Fruit fly (Drosophila melanogaster) whole organism, embryonic: ENCODE data around the gene CG1738.
A peak's percentile ranks its signal among the peaks of the same experiment; 100 is the strongest.

Experiments
- Atf3 ChIP-seq: fragments of 200-800 bp; sonication (Bioruptor generic); optimal IDR thresholded peaks from 3 replicates; lab custom pipeline; 2016; ENCODE audit warnings: missing biosample characterization, missing genetic modification characterization
- Awh ChIP-seq: fragments of 200-800 bp; sonication (Bioruptor generic); IDR thresholded peaks from 2 replicates; pipeline ENCODE4, ENCODE4 v1.3.6; 2022; ENCODE audit warnings: missing biosample characterization, missing genetic modification characterization
- CG10274 ChIP-seq: fragments of 200-800 bp; sonication (Bioruptor generic); optimal IDR thresholded peaks from 3 replicates; lab custom pipeline; 2017; ENCODE audit warnings: missing biosample characterization, mild to moderate bottlenecking, missing genetic modification characterization
- CG10462 ChIP-seq: fragments of 200-800 bp; sonication (Bioruptor generic); optimal IDR thresholded peaks from 2 replicates; lab custom pipeline; 2016; ENCODE audit warnings: missing biosample characterization, missing genetic modification characterization
- CG10565 ChIP-seq: fragments of 200-800 bp; sonication (Bioruptor generic); optimal IDR thresholded peaks from 3 replicates; lab custom pipeline; 2016; ENCODE audit warnings: missing biosample characterization, mild to moderate bottlenecking, missing genetic modification characterization
- CG11247 ChIP-seq: fragments of 200-800 bp; sonication (Bioruptor generic); IDR thresholded peaks from 2 replicates; pipeline ENCODE4 v1.3.6; 2022; ENCODE audit warnings: missing biosample characterization, missing genetic modification characterization
- CG11560 ChIP-seq: fragments of 200-800 bp; sonication (Bioruptor generic); IDR thresholded peaks from 3 replicates; pipeline ENCODE4 v1.3.6; 2022; ENCODE audit warnings: missing biosample characterization, missing genetic modification characterization
- CG11695 ChIP-seq: fragments of 200-800 bp; sonication (Bioruptor generic); IDR thresholded peaks from 3 replicates; pipeline ENCODE4 v1.3.6; 2022; ENCODE audit warnings: missing biosample characterization, missing genetic modification characterization
- CG11696 ChIP-seq: fragments of 200-800 bp; sonication (Bioruptor generic); IDR thresholded peaks from 2 replicates; pipeline ENCODE4 v1.3.6; 2022; ENCODE audit warnings: missing biosample characterization, missing genetic modification characterization
- CG13287 ChIP-seq: fragments of 200-800 bp; sonication (Bioruptor generic); IDR thresholded peaks from 2 replicates; pipeline ENCODE4 v1.3.6; 2022; ENCODE audit warnings: missing biosample characterization, missing genetic modification characterization; ENCODE audit not compliant: partially characterized antibody
- CG14441 ChIP-seq: fragments of 200-800 bp; sonication (Bioruptor generic); IDR thresholded peaks from 2 replicates; pipeline ENCODE4 v1.3.6; 2022; ENCODE audit warnings: missing biosample characterization, missing genetic modification characterization
- CG15514 ChIP-seq: fragments of 200-800 bp; sonication (Bioruptor generic); optimal IDR thresholded peaks from 3 replicates; lab custom pipeline; 2017; ENCODE audit warnings: missing biosample characterization, missing genetic modification characterization, mild to moderate bottlenecking, moderate library complexity, missing genetic modification reagents
- CG17328 ChIP-seq: fragments of 200-800 bp; sonication (Bioruptor generic); IDR thresholded peaks from 2 replicates; pipeline ENCODE4 v1.3.6; 2022; ENCODE audit warnings: missing biosample characterization, missing genetic modification characterization
- CG17829 ChIP-seq: fragments of 200-800 bp; optimal IDR thresholded peaks from 2 replicates; lab custom pipeline; 2019; ENCODE audit warnings: missing biosample characterization, mild to moderate bottlenecking, missing genetic modification characterization, moderate library complexity
- CG17912 ChIP-seq: fragments of 200-800 bp; sonication (Bioruptor generic); optimal IDR thresholded peaks from 2 replicates; lab custom pipeline; 2018; ENCODE audit warnings: missing biosample characterization, mild to moderate bottlenecking, missing genetic modification characterization
- CG31224 ChIP-seq: fragments of 200-800 bp; sonication (Bioruptor generic); IDR thresholded peaks from 2 replicates; pipeline ENCODE4 v1.3.6; 2022; ENCODE audit warnings: missing biosample characterization, missing genetic modification characterization
- CG33557 ChIP-seq: fragments of 200-800 bp; sonication (Bioruptor generic); optimal IDR thresholded peaks from 2 replicates; lab custom pipeline; 2019; ENCODE audit warnings: missing biosample characterization, mild to moderate bottlenecking, missing genetic modification characterization, moderate library complexity
- CG3847 ChIP-seq: fragments of 200-800 bp; sonication (Bioruptor generic); IDR thresholded peaks from 2 replicates; pipeline ENCODE4 v1.3.6; 2022; ENCODE audit warnings: missing biosample characterization, missing genetic modification characterization
- CG42726 ChIP-seq: fragments of 200-800 bp; sonication (Bioruptor generic); IDR thresholded peaks from 2 replicates; pipeline ENCODE4 v1.3.6; 2022; ENCODE audit warnings: missing biosample characterization, missing genetic modification characterization; ENCODE audit not compliant: partially characterized antibody
- CG4360 ChIP-seq: fragments of 200-800 bp; sonication (Bioruptor generic); IDR thresholded peaks from 2 replicates; pipeline ENCODE4 v1.3.6; 2022; ENCODE audit warnings: missing biosample characterization, missing genetic modification characterization
- CG4424 ChIP-seq: fragments of 200-800 bp; sonication (Bioruptor generic); optimal IDR thresholded peaks from 3 replicates; lab custom pipeline; 2016; ENCODE audit warnings: missing biosample characterization, missing genetic modification characterization
- CG4730 ChIP-seq: fragments of 200-800 bp; sonication (Bioruptor generic); IDR thresholded peaks from 2 replicates; pipeline ENCODE4 v1.3.6; 2022; ENCODE audit warnings: missing biosample characterization, missing genetic modification characterization
- CG6254 ChIP-seq: fragments of 200-800 bp; sonication (Bioruptor generic); optimal IDR thresholded peaks from 3 replicates; lab custom pipeline; 2017; ENCODE audit warnings: mild to moderate bottlenecking, missing biosample characterization, missing genetic modification reagents, missing genetic modification characterization
- CG9215 ChIP-seq: fragments of 200-800 bp; sonication (Bioruptor generic); IDR thresholded peaks from 2 replicates; pipeline ENCODE4 v1.3.6; 2022; ENCODE audit warnings: missing biosample characterization, missing genetic modification characterization
- CrebB ChIP-seq: fragments of 200-800 bp; sonication (Bioruptor generic); optimal IDR thresholded peaks from 3 replicates; lab custom pipeline; 2018; ENCODE audit warnings: missing biosample characterization, mild to moderate bottlenecking, missing genetic modification characterization
- Dbx ChIP-seq: fragments of 200-800 bp; sonication (Bioruptor generic); IDR thresholded peaks from 3 replicates; pipeline ENCODE4 v1.3.6; 2022; ENCODE audit warnings: missing biosample characterization, missing genetic modification characterization
- Dip3 ChIP-seq: fragments of 200-800 bp; sonication (Bioruptor generic); optimal IDR thresholded peaks from 3 replicates; lab custom pipeline; 2016; ENCODE audit warnings: missing biosample characterization, missing genetic modification characterization
- GATAe ChIP-seq: fragments of 200-800 bp; sonication (Bioruptor generic); conservative IDR thresholded peaks from 2 replicates; pipeline ENCODE4 v1.3.6; 2022; ENCODE audit warnings: missing biosample characterization, missing genetic modification characterization
- HLH54F ChIP-seq: fragments of 200-800 bp; sonication (Bioruptor generic); optimal IDR thresholded peaks from 3 replicates; lab custom pipeline; 2016; ENCODE audit warnings: missing biosample characterization, missing genetic modification characterization
- Med ChIP-seq: fragments of 200-800 bp; sonication (Bioruptor generic); peaks from one replicate; lab custom pipeline; 2016; ENCODE audit warnings: missing biosample characterization, missing genetic modification characterization, mild to moderate bottlenecking, inconsistent platforms, moderate library complexity
- Meics ChIP-seq: fragments of 200-800 bp; sonication (Bioruptor generic); optimal IDR thresholded peaks from 2 replicates; lab custom pipeline; 2017; ENCODE audit warnings: missing biosample characterization, mild to moderate bottlenecking, missing genetic modification characterization
- Mes4 ChIP-seq: fragments of 200-800 bp; sonication (Bioruptor generic); optimal IDR thresholded peaks from 2 replicates; lab custom pipeline; 2016; ENCODE audit warnings: missing biosample characterization, missing genetic modification characterization
- Opbp ChIP-seq: fragments of 200-800 bp; sonication (Bioruptor generic); IDR thresholded peaks from 3 replicates; pipeline ENCODE4 v1.3.6; 2022; ENCODE audit warnings: missing biosample characterization, missing genetic modification characterization; ENCODE audit not compliant: partially characterized antibody
- Vsx1 ChIP-seq: fragments of 200-800 bp; sonication (Bioruptor generic); optimal IDR thresholded peaks from 2 replicates; lab custom pipeline; 2017; ENCODE audit warnings: missing biosample characterization, mild to moderate bottlenecking, missing genetic modification characterization, missing genetic modification reagents
- ash1 ChIP-seq: fragments of 200-800 bp; sonication (Bioruptor generic); optimal IDR thresholded peaks from 2 replicates; lab custom pipeline; 2018; ENCODE audit warnings: missing biosample characterization, mild to moderate bottlenecking, missing genetic modification characterization
- cad ChIP-seq: fragments of >200 bp; optimal IDR thresholded peaks from 2 replicates; lab custom pipeline; 2017; ENCODE audit warnings: missing biosample characterization, missing genetic modification characterization
- crp ChIP-seq, 2 experiments: fragments of 200-800 bp; sonication (Bioruptor generic); optimal IDR thresholded peaks; 2 replicates in 1 of 2; 3 replicates in 1 of 2; lab custom pipeline; 2017; ENCODE audit warnings: missing biosample characterization in 2 of 2, missing genetic modification characterization in 2 of 2, mild to moderate bottlenecking in 1 of 2, moderate library complexity in 1 of 2
- dpn ChIP-seq, 2 experiments: fragments of 200-800 bp; sonication (Bioruptor generic); optimal IDR thresholded peaks; 3 replicates each; lab custom pipeline; 2016; ENCODE audit warnings: missing biosample characterization in 2 of 2, missing genetic modification characterization in 2 of 2
- en ChIP-seq: fragments of 200-800 bp; sonication (Bioruptor generic); optimal IDR thresholded peaks from 2 replicates; lab custom pipeline; 2016; ENCODE audit warnings: missing biosample characterization, missing genetic modification characterization
- exex ChIP-seq: fragments of 200-800 bp; sonication (Bioruptor generic); optimal IDR thresholded peaks from 4 replicates; lab custom pipeline; 2018; ENCODE audit warnings: missing biosample characterization, mild to moderate bottlenecking, missing genetic modification characterization, moderate library complexity
- gce ChIP-seq: fragments of 200-800 bp; sonication (Bioruptor generic); IDR thresholded peaks from 3 replicates; pipeline ENCODE4 v1.3.6; 2022; ENCODE audit warnings: missing biosample characterization, missing genetic modification characterization
- grn ChIP-seq: fragments of 200-800 bp; sonication (Bioruptor generic); optimal IDR thresholded peaks from 3 replicates; lab custom pipeline; 2017; ENCODE audit warnings: missing biosample characterization, missing genetic modification characterization
- hb ChIP-seq: fragments of 200-800 bp; sonication (Bioruptor generic); IDR thresholded peaks from 3 replicates; pipeline ENCODE4 v1.3.6; 2022; ENCODE audit warnings: missing biosample characterization, missing genetic modification characterization; ENCODE audit not compliant: partially characterized antibody
- jumu ChIP-seq: fragments of 200-800 bp; sonication (Bioruptor generic); optimal IDR thresholded peaks from 3 replicates; lab custom pipeline; 2016; ENCODE audit warnings: missing biosample characterization, missing genetic modification characterization
- lov ChIP-seq, 2 experiments: fragments of 200-800 bp in 1 of 2; fragments of >200 bp in 1 of 2; sonication (Bioruptor generic) in 1 of 2; IDR thresholded peaks in 1 of 2; optimal IDR thresholded peaks in 1 of 2; 2 replicates in 1 of 2; 3 replicates in 1 of 2; pipeline versions ENCODE4 v1.3.6 to Lab custom; 2017 to 2022; ENCODE audit warnings: missing biosample characterization in 1 of 2, missing genetic modification characterization in 1 of 2
- nau ChIP-seq: fragments of 200-800 bp; sonication (Bioruptor generic); optimal IDR thresholded peaks from 3 replicates; lab custom pipeline; 2017; ENCODE audit warnings: missing biosample characterization, mild to moderate bottlenecking, missing genetic modification characterization, missing genetic modification reagents
- schlank ChIP-seq: fragments of 200-800 bp; sonication (Bioruptor generic); optimal IDR thresholded peaks from 2 replicates; lab custom pipeline; 2018; ENCODE audit warnings: missing biosample characterization, mild to moderate bottlenecking, missing genetic modification characterization
- tap ChIP-seq: fragments of 200-800 bp; optimal IDR thresholded peaks from 3 replicates; lab custom pipeline; 2019; ENCODE audit warnings: missing biosample characterization, mild to moderate bottlenecking, missing genetic modification characterization, moderate library complexity
- toy ChIP-seq: fragments of 200-800 bp; sonication (Bioruptor generic); IDR thresholded peaks from 2 replicates; pipeline ENCODE4 v1.3.6; 2022; ENCODE audit warnings: missing biosample characterization, missing genetic modification characterization
- wor ChIP-seq: fragments of 200-800 bp; sonication (Bioruptor generic); IDR thresholded peaks from 2 replicates; pipeline ENCODE4 v1.3.6; 2022; ENCODE audit warnings: missing biosample characterization, missing genetic modification characterization

CG1738 gene

dm6 chrX:11384023-11384444 lies 35.2 kb downstream of the CG1738 start (continued):
- 0 out of 3 replicates have a peak, but pooled peaks have one; percentile 26 for TF ChIP-seq hb (GFP tag; lab: Robert Waterston, UW)
- peak; percentile 27 for TF ChIP-seq nau (GFP tag; lab: Kevin White, UChicago)
- no peak for TF ChIP-seq CG42726 (GFP tag; lab: Robert Waterston, UW)
- peak; percentile 72 for TF ChIP-seq CG3847 (GFP tag; lab: Robert Waterston, UW)
- no peak for TF ChIP-seq CG17912 (GFP tag; lab: Kevin White, UChicago)
- TF ChIP-seq CG11560 (tag; lab: Robert Waterston, UW): peak; percentile 77; the same call in 2 of the 3 replicates
- TF ChIP-seq GATAe (GFP tag; lab: Robert Waterston, UW): 0 out of 2 replicates have a peak, but pooled peaks have one; percentile 21
- TF ChIP-seq Awh (GFP tag; lab: Robert Waterston, UW): peak; percentile 49; the same call in 1 of the 2 replicates
- peak; percentile 21 for TF ChIP-seq CG10274
- no peak for TF ChIP-seq CG6254 (GFP tag; lab: Kevin White, UChicago)
- peak; percentile 44; the same call in 1 of the 2 replicates for TF ChIP-seq CG17328 (GFP tag; lab: Robert Waterston, UW)
- TF ChIP-seq CG9215: peak; percentile 77
- peak; percentile 16 for TF ChIP-seq tap (tag; lab: Kevin White, UChicago)
- no peak for TF ChIP-seq Opbp (GFP tag; lab: Robert Waterston, UW)
- peak; percentile 68 for TF ChIP-seq HLH54F
- peak; percentile 32 for TF ChIP-seq CG17829 (tag; lab: Kevin White, UChicago)
- peak; percentile 97 for TF ChIP-seq Med
- no peak for TF ChIP-seq en (GFP tag; lab: Kevin White, UChicago)
- TF ChIP-seq Meics: peak; percentile 86
- TF ChIP-seq CG11696 (GFP tag; lab: Robert Waterston, UW): peak; percentile 34; the same call in 1 of the 2 replicates
- no peak for TF ChIP-seq ash1 (GFP tag; lab: Kevin White, UChicago)
- TF ChIP-seq schlank (tag; lab: Kevin White, UChicago): peak; percentile 52
- TF ChIP-seq Atf3: no peak
- peak; percentile 29 for TF ChIP-seq CrebB (tag; lab: Kevin White, UChicago)
- TF ChIP-seq CG10462: no peak
- peak; percentile 68 for TF ChIP-seq CG15514 (GFP tag; lab: Kevin White, UChicago)
- peak; percentile 62 to 63 for TF ChIP-seq dpn (GFP tag; optimal IDR thresholded peaks at IDR 0.05; lab: Kevin White, UChicago)
- peak; percentile 61; the same call in 1 of the 2 replicates for TF ChIP-seq CG31224 (GFP tag; lab: Robert Waterston, UW)
- peak; percentile 71 for TF ChIP-seq Dip3 (GFP tag; lab: Kevin White, UChicago)
- no peak for TF ChIP-seq cad (GFP tag; lab: Kevin White, UChicago)
- TF ChIP-seq CG4360 (GFP tag; lab: Robert Waterston, UW): no peak
- TF ChIP-seq CG13287 (GFP tag; lab: Robert Waterston, UW): no peak
- TF ChIP-seq Dbx (GFP tag; lab: Robert Waterston, UW): peak; percentile 91
- peak; percentile 76 for TF ChIP-seq CG14441 (GFP tag; lab: Robert Waterston, UW)
- peak; percentile 46; the same call in 1 of the 2 replicates for TF ChIP-seq toy (GFP tag; lab: Robert Waterston, UW)
- peak; percentile 41 for TF ChIP-seq CG4424 (GFP tag; lab: Kevin White, UChicago)
- peak; percentile 21 for TF ChIP-seq exex (tag; lab: Kevin White, UChicago)
- 0 out of 3 replicates have a peak, but pooled peaks have one; percentile 44 for TF ChIP-seq gce (GFP tag; lab: Robert Waterston, UW)
- peak; percentile 81 for TF ChIP-seq CG11247 (GFP tag; lab: Robert Waterston, UW)
- TF ChIP-seq jumu: peak; percentile 47
- no peak for TF ChIP-seq grn (GFP tag; lab: Kevin White, UChicago)
- TF ChIP-seq crp (GFP tag; optimal IDR thresholded peaks at IDR 0.05; lab: Kevin White, UChicago): no peak
- TF ChIP-seq CG33557 (GFP tag; lab: Kevin White, UChicago): no peak
- no peak for TF ChIP-seq lov (optimal IDR thresholded peaks at IDR 0.05; lab: Kevin White, UChicago)
- no peak for TF ChIP-seq lov (GFP tag; IDR thresholded peaks at IDR 0.05; lab: Robert Waterston, UW)
- TF ChIP-seq Mes4 (GFP tag; lab: Kevin White, UChicago): no peak
- TF ChIP-seq wor (GFP tag; lab: Robert Waterston, UW): no peak
- no peak for TF ChIP-seq CG10565
- no peak for TF ChIP-seq Vsx1 (GFP tag; lab: Kevin White, UChicago)
- peak; percentile 72; the same call in 2 of the 3 replicates for TF ChIP-seq CG11695 (GFP tag; lab: Robert Waterston, UW)
- TF ChIP-seq CG4730: peak; percentile 63; the same call in 1 of the 2 replicates
